Fruit fly (Drosophila melanogaster) whole organism, wandering third instar larva: Measurements from ENCODE around the gene CG31097.

Experiments used
- Abd-B ChIP-seq: fragments of >200 bp; optimal IDR thresholded peaks from 2 replicates; lab custom pipeline; 2017; ENCODE audit warnings: missing biosample characterization, missing genetic modification characterization
- CG32264 ChIP-seq: fragments of 200-800 bp; sonication (Bioruptor generic); optimal IDR thresholded peaks from 2 replicates; lab custom pipeline; 2016; ENCODE audit warnings: missing biosample characterization, missing genetic modification characterization
- CG9705 ChIP-seq: fragments of 200-800 bp; sonication (Bioruptor generic); optimal IDR thresholded peaks from 2 replicates; lab custom pipeline; 2018; ENCODE audit warnings: missing biosample characterization, mild to moderate bottlenecking, missing genetic modification characterization
- CrebA ChIP-seq: fragments of 200-800 bp; sonication (Bioruptor generic); optimal IDR thresholded peaks from 2 replicates; lab custom pipeline; 2016; ENCODE audit warnings: missing biosample characterization, mild to moderate bottlenecking, missing genetic modification characterization, borderline replicate concordance
- Dfd ChIP-seq: fragments of >200 bp; optimal IDR thresholded peaks from 2 replicates; lab custom pipeline; 2017; ENCODE audit warnings: missing biosample characterization, missing genetic modification characterization
- Dif ChIP-seq: fragments of 200-275, 200-300 bp; sonication (Bioruptor generic); optimal IDR thresholded peaks from 2 replicates; lab custom pipeline; 2018; ENCODE audit warnings: missing biosample characterization, missing genetic modification characterization; ENCODE audit not compliant: partially characterized antibody
- GATAd ChIP-seq: sonication (Bioruptor generic); optimal IDR thresholded peaks from 2 replicates; lab custom pipeline; 2016; ENCODE audit warnings: missing biosample characterization, missing genetic modification characterization
- HLH106 ChIP-seq: fragments of 200-800 bp; optimal IDR thresholded peaks from 3 replicates; lab custom pipeline; 2019; ENCODE audit warnings: missing biosample characterization, mild to moderate bottlenecking, missing genetic modification characterization, moderate library complexity
- Hnf4 ChIP-seq: fragments of 200-800 bp; sonication (Bioruptor generic); optimal IDR thresholded peaks from 2 replicates; lab custom pipeline; 2016; ENCODE audit warnings: missing biosample characterization, mild to moderate bottlenecking, missing genetic modification characterization
- Hr78 ChIP-seq: fragments of >200 bp; optimal IDR thresholded peaks from 2 replicates; lab custom pipeline; 2017; ENCODE audit warnings: missing biosample characterization, missing genetic modification characterization
- Hr83 ChIP-seq: fragments of 200-300 bp; sonication (Bioruptor generic); optimal IDR thresholded peaks from 2 replicates; lab custom pipeline; 2016; ENCODE audit warnings: missing biosample characterization, mild to moderate bottlenecking, missing genetic modification characterization, moderate library complexity; ENCODE audit not compliant: poor library complexity, severe bottlenecking
- Jra ChIP-seq: sonication (Bioruptor generic); optimal IDR thresholded peaks from 2 replicates; lab custom pipeline; 2016; ENCODE audit warnings: missing biosample characterization, missing genetic modification characterization
- Mio ChIP-seq: sonication (Bioruptor generic); optimal IDR thresholded peaks from 2 replicates; lab custom pipeline; 2016; ENCODE audit warnings: missing biosample characterization, missing genetic modification characterization
- Myc ChIP-seq: fragments of >200 bp; optimal IDR thresholded peaks from 2 replicates; lab custom pipeline; 2017
- N ChIP-seq: fragments of >200 bp; optimal IDR thresholded peaks from 2 replicates; lab custom pipeline; 2018; ENCODE audit warnings: missing biosample characterization, missing external identifiers, missing genetic modification characterization
- OdsH ChIP-seq: fragments of 200-800 bp; sonication (Bioruptor generic); optimal IDR thresholded peaks from 2 replicates; lab custom pipeline; 2016; ENCODE audit warnings: missing biosample characterization, mild to moderate bottlenecking, missing genetic modification characterization
- Rel ChIP-seq, 2 experiments: fragments of 200-800 bp; sonication (Bioruptor generic) in 1 of 2; optimal IDR thresholded peaks; 2 replicates in 1 of 2; 3 replicates in 1 of 2; lab custom pipeline; 2016 to 2019; ENCODE audit warnings: mild to moderate bottlenecking in 2 of 2, missing biosample characterization in 2 of 2, missing genetic modification characterization in 2 of 2, moderate library complexity in 1 of 2
- Sp1 ChIP-seq: fragments of 200-800 bp; sonication (Bioruptor generic); optimal IDR thresholded peaks from 3 replicates; lab custom pipeline; 2019; ENCODE audit warnings: missing biosample characterization, mild to moderate bottlenecking, missing genetic modification characterization, moderate library complexity
- Vsx2 ChIP-seq: fragments of 200-300, 225-300 bp; sonication (Bioruptor generic); optimal IDR thresholded peaks from 2 replicates; lab custom pipeline; 2018; ENCODE audit warnings: missing biosample characterization, missing genetic modification characterization; ENCODE audit not compliant: partially characterized antibody
- br ChIP-seq: fragments of 200-800 bp; sonication (Bioruptor generic); optimal IDR thresholded peaks from 2 replicates; lab custom pipeline; 2016; ENCODE audit warnings: missing biosample characterization, missing genetic modification characterization
- brk ChIP-seq: fragments of 200-800 bp; sonication (Bioruptor generic); optimal IDR thresholded peaks from 2 replicates; lab custom pipeline; 2016; ENCODE audit warnings: missing biosample characterization, mild to moderate bottlenecking, missing genetic modification characterization
- dl ChIP-seq, 2 experiments: fragments of 175-275, 200-275 bp in 1 of 2; fragments of 200-275 bp in 1 of 2; sonication (Bioruptor generic); optimal IDR thresholded peaks; lab custom pipeline; 2018; ENCODE audit warnings: mild to moderate bottlenecking in 2 of 2, missing biosample characterization in 2 of 2, missing genetic modification characterization in 2 of 2, moderate library complexity in 2 of 2; ENCODE audit not compliant: partially characterized antibody in 2 of 2, insufficient read depth in 1 of 2
- dmrt93B ChIP-seq: fragments of 200-800 bp; sonication (Bioruptor generic); optimal IDR thresholded peaks from 2 replicates; lab custom pipeline; 2018; ENCODE audit warnings: missing biosample characterization, mild to moderate bottlenecking, missing genetic modification characterization
- dsf ChIP-seq: sonication (Bioruptor generic); optimal IDR thresholded peaks from 2 replicates; lab custom pipeline; 2016; ENCODE audit warnings: missing biosample characterization, missing genetic modification characterization, borderline replicate concordance
- ey ChIP-seq: fragments of 200-800 bp; sonication (Bioruptor generic); optimal IDR thresholded peaks from 2 replicates; lab custom pipeline; 2016; ENCODE audit warnings: missing biosample characterization, missing genetic modification characterization
- foxo ChIP-seq, 2 experiments: fragments of 200-800 bp; sonication (Bioruptor generic); optimal IDR thresholded peaks; 2 replicates in 1 of 2; 3 replicates in 1 of 2; lab custom pipeline; 2016 to 2017; ENCODE audit warnings: missing biosample characterization in 2 of 2, missing genetic modification characterization in 2 of 2
- fru ChIP-seq: fragments of 200-800 bp; sonication (Bioruptor generic); optimal IDR thresholded peaks from 3 replicates; lab custom pipeline; 2016; ENCODE audit warnings: missing biosample characterization, mild to moderate bottlenecking, missing genetic modification characterization
- jim ChIP-seq: fragments of 175-275, 200-325 bp; sonication (Bioruptor generic); optimal IDR thresholded peaks from 2 replicates; lab custom pipeline; 2016; ENCODE audit warnings: missing biosample characterization, mild to moderate bottlenecking, missing genetic modification characterization
- lola ChIP-seq: fragments of >200 bp; optimal IDR thresholded peaks from 2 replicates; lab custom pipeline; 2017; ENCODE audit warnings: missing biosample characterization, missing genetic modification characterization
- pan ChIP-seq: fragments of >200 bp; optimal IDR thresholded peaks from 2 replicates; lab custom pipeline; 2017
- psq ChIP-seq: fragments of 200-800 bp; sonication (Bioruptor generic); optimal IDR thresholded peaks from 3 replicates; lab custom pipeline; 2017; ENCODE audit warnings: missing biosample characterization, mild to moderate bottlenecking, missing genetic modification characterization, moderate library complexity
- rgr ChIP-seq: fragments of 200-800 bp; sonication (Bioruptor generic); optimal IDR thresholded peaks from 3 replicates; lab custom pipeline; 2016; ENCODE audit warnings: missing biosample characterization, mild to moderate bottlenecking, missing genetic modification characterization
- sage ChIP-seq: fragments of 200-800 bp; sonication (Bioruptor generic); optimal IDR thresholded peaks from 2 replicates; lab custom pipeline; 2016; ENCODE audit warnings: missing biosample characterization, mild to moderate bottlenecking, missing genetic modification characterization
- sv ChIP-seq: fragments of 200-800 bp; sonication (Bioruptor generic); optimal IDR thresholded peaks from 3 replicates; lab custom pipeline; 2016; ENCODE audit warnings: missing biosample characterization, missing genetic modification characterization
- tai ChIP-seq: sonication (Bioruptor generic); optimal IDR thresholded peaks from 2 replicates; lab custom pipeline; 2016; ENCODE audit warnings: missing biosample characterization, missing genetic modification characterization
- usp ChIP-seq: fragments of >200 bp; optimal IDR thresholded peaks from 2 replicates; lab custom pipeline; 2017; ENCODE audit warnings: missing biosample characterization, missing genetic modification characterization
- woc ChIP-seq: sonication (Bioruptor generic); optimal IDR thresholded peaks from 2 replicates; lab custom pipeline; 2016; ENCODE audit warnings: missing biosample characterization, mild to moderate bottlenecking, missing genetic modification characterization

The CG31097 gene

DNA sequence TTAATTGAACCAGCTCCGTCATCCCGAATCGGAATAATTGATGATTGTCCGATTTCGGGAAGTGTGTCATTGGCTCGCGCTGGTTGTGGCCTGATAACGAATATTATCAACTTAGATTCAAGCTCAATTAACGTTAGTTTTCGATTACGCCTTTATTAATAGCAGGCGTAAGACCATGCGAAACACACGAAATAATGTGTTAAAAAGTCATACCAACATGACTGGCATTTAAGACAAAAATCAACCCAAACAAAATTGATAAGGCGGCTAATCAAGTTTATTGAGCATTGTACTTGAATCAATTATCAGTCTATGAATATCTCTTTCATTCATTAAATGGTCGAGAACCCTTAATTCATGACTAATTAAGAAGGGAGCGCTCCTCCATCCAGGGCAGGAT lies 11.6 kb upstream of the CG31097 start:
- no peak for TF ChIP-seq lola (GFP tag; lab: Kevin White, UChicago)
- no peak for TF ChIP-seq foxo (GFP tag; optimal IDR thresholded peaks at IDR 0.05; lab: Kevin White, UChicago)
- no peak for TF ChIP-seq br (GFP tag; lab: Kevin White, UChicago)
- TF ChIP-seq Hnf4, result no peak
- no peak for TF ChIP-seq Abd-B
- TF ChIP-seq CrebA (GFP tag; lab: Kevin White, UChicago), result no peak
- TF ChIP-seq ey (GFP tag; lab: Kevin White, UChicago), result no peak
- TF ChIP-seq brk (GFP tag; lab: Kevin White, UChicago), result no peak
- TF ChIP-seq N (GFP tag; lab: Kevin White, UChicago), result no peak
- no peak for TF ChIP-seq psq (GFP tag; lab: Kevin White, UChicago)
- no peak for TF ChIP-seq Mio (GFP tag; lab: Kevin White, UChicago)
- TF ChIP-seq sv (GFP tag; lab: Kevin White, UChicago), result no peak
- no peak for TF ChIP-seq Hr83 (GFP tag; lab: Kevin White, UChicago)
- no peak for TF ChIP-seq usp

DNA sequence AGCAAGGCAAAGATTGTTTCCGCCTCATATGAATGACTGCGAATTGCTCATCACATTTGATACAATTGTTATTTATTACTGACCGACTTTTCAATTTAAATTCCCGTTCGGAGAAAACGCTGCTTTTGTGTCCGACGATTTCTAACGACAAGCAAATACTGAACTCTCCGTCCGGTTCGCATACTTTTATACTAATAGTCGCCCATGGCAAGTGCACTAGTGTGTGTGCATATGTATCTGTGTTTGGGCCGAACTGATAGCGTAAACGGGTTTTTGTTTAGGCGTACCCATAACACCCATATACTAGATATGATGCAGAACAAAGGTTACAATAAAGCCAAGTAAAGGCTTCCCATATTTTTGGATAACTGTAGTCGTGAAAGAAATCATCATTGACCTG lies 10.7 kb upstream of the CG31097 start, which contains the start of gene CG10550:
Gene CG10550 (minus strand): TSS at position 164 of the 400 bp plus-strand sequence.
- no peak for TF ChIP-seq brk (GFP tag; lab: Kevin White, UChicago)
- peak; percentile 0 for TF ChIP-seq Hnf4

DNA sequence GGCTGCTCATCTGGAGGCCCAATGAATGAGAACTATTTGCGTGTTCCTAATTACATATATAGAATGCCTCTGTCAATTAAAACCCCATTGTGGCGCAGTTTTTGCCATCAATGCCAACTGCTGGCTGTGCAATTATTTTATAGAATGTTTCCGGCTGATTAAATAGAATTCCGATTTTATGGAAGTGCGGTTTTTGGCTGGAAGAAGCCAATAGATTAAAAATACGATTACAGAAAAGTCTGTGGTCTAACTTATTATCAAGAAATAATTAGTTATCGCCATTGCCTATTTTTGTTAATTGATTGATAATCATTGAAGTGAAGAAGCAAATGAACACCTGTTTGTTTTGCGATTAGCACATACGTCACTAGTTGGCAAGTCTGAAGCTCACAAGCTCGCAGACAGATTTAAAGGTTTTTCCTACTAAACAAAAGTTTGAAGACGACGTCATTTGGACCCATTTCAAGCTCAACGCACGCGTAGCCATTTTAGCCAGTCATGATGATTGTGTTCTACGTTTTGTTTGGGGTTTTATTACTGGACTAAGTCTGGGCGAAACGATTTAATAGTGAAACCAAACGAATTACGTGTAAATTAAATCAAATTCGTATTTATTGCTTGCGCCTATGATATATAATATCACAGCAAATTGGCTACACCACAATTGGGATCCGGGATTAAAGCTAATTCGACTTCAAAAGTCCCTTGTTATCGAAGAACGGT lies 8.4 kb upstream of the CG31097 start:
- TF ChIP-seq Rel (GFP tag; optimal IDR thresholded peaks at IDR 0.05; lab: Kevin White, UChicago) (no peak), Rel (tag; optimal IDR thresholded peaks at IDR 0.05; lab: Kevin White, UChicago) (peak; percentile 1), Abd-B (no peak)

DNA sequence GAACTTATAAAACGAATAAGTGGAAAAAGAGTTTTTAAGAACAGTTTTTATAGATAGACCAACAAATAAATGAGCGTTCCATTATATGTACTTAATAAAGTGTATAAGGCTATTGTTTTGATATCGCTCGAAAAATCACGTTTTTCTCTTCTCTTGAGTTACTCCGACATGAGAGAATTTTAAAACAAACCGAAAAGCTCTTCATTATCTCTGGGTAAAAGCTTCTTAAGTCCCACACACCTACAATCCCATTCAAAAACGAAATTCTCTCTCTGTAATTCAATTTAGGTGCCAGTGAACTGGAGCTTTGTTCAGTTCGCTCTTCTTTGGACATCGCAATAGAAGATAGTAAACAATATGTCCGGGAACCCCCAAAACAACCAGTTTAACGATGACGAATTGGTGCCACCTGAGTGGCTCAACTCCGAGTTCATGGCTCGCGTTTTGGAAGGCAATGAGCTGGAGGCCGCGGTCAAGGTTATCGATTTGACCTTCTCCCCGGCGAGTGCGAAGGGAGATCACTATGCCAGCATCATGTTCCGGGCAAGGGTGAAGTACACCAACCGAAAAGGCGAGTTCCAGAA lies 6.4 kb upstream of the CG31097 start, which contains the start of gene CG31436:
Gene CG31436 (plus strand): TSS at position 281 of the 584 bp plus-strand sequence.
- TF ChIP-seq Jra (GFP tag; lab: Kevin White, UChicago) (no peak), Rel (GFP tag; optimal IDR thresholded peaks at IDR 0.05; lab: Kevin White, UChicago) (no peak), Rel (tag; optimal IDR thresholded peaks at IDR 0.05; lab: Kevin White, UChicago) (peak; percentile 99), OdsH (GFP tag; lab: Kevin White, UChicago) (no peak), N (GFP tag; lab: Kevin White, UChicago) (no peak), CG32264 (GFP tag; lab: Kevin White, UChicago) (no peak), sage (GFP tag; lab: Kevin White, UChicago) (peak; percentile 26), brk (GFP tag; lab: Kevin White, UChicago) (peak; percentile 17), Sp1 (no peak), dl (GFP tag; optimal IDR thresholded peaks at IDR 0.05; lab: Kevin White, UChicago; ENCODE audit: insufficient read depth in 1 of 2, partially characterized antibody in 2 of 2) (no peak), CG9705 (GFP tag; lab: Kevin White, UChicago) (no peak), GATAd (GFP tag; lab: Kevin White, UChicago) (no peak), Dif (no peak), lola (GFP tag; lab: Kevin White, UChicago) (no peak), tai (GFP tag; lab: Kevin White, UChicago) (no peak), Vsx2 (no peak), Dfd (GFP tag; lab: Kevin White, UChicago) (no peak), rgr (GFP tag; lab: Kevin White, UChicago) (no peak), woc (GFP tag; lab: Kevin White, UChicago) (no peak), Hr78 (GFP tag; lab: Kevin White, UChicago) (no peak), Abd-B (no peak), fru (GFP tag; lab: Kevin White, UChicago) (no peak), CrebA (GFP tag; lab: Kevin White, UChicago) (peak; percentile 17), HLH106 (tag; lab: Kevin White, UChicago) (no peak), usp (no peak), dsf (no peak), br (GFP tag; lab: Kevin White, UChicago) (no peak), foxo (GFP tag; optimal IDR thresholded peaks at IDR 0.05; lab: Kevin White, UChicago) (no peak), psq (GFP tag; lab: Kevin White, UChicago) (no peak), Mio (GFP tag; lab: Kevin White, UChicago) (no peak), jim (GFP tag; lab: Kevin White, UChicago) (no peak), Myc (no peak), dmrt93B (GFP tag; lab: Kevin White, UChicago) (no peak), Hnf4 (no peak), pan (no peak)
